Fruit fly (Drosophila melanogaster) whole organism, embryonic: ENCODE data around the gene CG11951.

Source experiments
- ATbp ChIP-seq: fragments of 200-800 bp; sonication (Bioruptor generic); optimal IDR thresholded peaks from 2 replicates; lab custom pipeline; 2017; ENCODE audit warnings: missing biosample characterization, mild to moderate bottlenecking, missing genetic modification characterization, missing genetic modification reagents
- Adf1 ChIP-seq: fragments of 200-800 bp; sonication (Bioruptor generic); IDR thresholded peaks from 2 replicates; pipeline ENCODE4 v1.3.6; 2022; ENCODE audit warnings: missing biosample characterization, missing genetic modification characterization
- Atf3 ChIP-seq: fragments of 200-800 bp; sonication (Bioruptor generic); optimal IDR thresholded peaks from 3 replicates; lab custom pipeline; 2016; ENCODE audit warnings: missing biosample characterization, missing genetic modification characterization
- Bteb2 ChIP-seq: fragments of 200-800 bp; sonication (Bioruptor generic); optimal IDR thresholded peaks from 2 replicates; lab custom pipeline; 2016; ENCODE audit warnings: missing biosample characterization, missing genetic modification characterization
- CG10565 ChIP-seq: fragments of 200-800 bp; sonication (Bioruptor generic); optimal IDR thresholded peaks from 3 replicates; lab custom pipeline; 2016; ENCODE audit warnings: missing biosample characterization, mild to moderate bottlenecking, missing genetic modification characterization
- CG12104 ChIP-seq: fragments of 200-800 bp; sonication (Bioruptor generic); optimal IDR thresholded peaks from 3 replicates; lab custom pipeline; 2016; ENCODE audit warnings: missing biosample characterization, missing genetic modification characterization
- CG13894 ChIP-seq: fragments of 200-800 bp; sonication (Bioruptor generic); optimal IDR thresholded peaks from 3 replicates; lab custom pipeline; 2018; ENCODE audit warnings: missing biosample characterization, mild to moderate bottlenecking, missing genetic modification characterization, moderate library complexity
- CG1603 ChIP-seq: fragments of 200-800 bp; sonication (Bioruptor generic); optimal IDR thresholded peaks from 2 replicates; lab custom pipeline; 2019; ENCODE audit warnings: missing biosample characterization, mild to moderate bottlenecking, missing genetic modification characterization, moderate library complexity
- CG17186 ChIP-seq: fragments of 200-800 bp; sonication (Bioruptor generic); optimal IDR thresholded peaks from 3 replicates; lab custom pipeline; 2017; ENCODE audit warnings: missing biosample characterization, missing genetic modification reagents, missing genetic modification characterization
- CG17328 ChIP-seq: fragments of 200-800 bp; sonication (Bioruptor generic); IDR thresholded peaks from 2 replicates; pipeline ENCODE4 v1.3.6; 2022; ENCODE audit warnings: missing biosample characterization, missing genetic modification characterization
- CG2678 ChIP-seq: fragments of 200-800 bp; sonication (Bioruptor generic); optimal IDR thresholded peaks from 3 replicates; lab custom pipeline; 2019; ENCODE audit warnings: missing biosample characterization, mild to moderate bottlenecking, missing genetic modification characterization, moderate library complexity
- CG2712 ChIP-seq: fragments of 200-800 bp; optimal IDR thresholded peaks from 3 replicates; lab custom pipeline; 2019; ENCODE audit warnings: missing biosample characterization, mild to moderate bottlenecking, missing genetic modification characterization, moderate library complexity
- CG31441 ChIP-seq: fragments of 200-800 bp; sonication (Bioruptor generic); IDR thresholded peaks from 2 replicates; pipeline ENCODE4 v1.3.6; 2022; ENCODE audit warnings: missing biosample characterization, missing genetic modification characterization
- CG4707 ChIP-seq: fragments of 200-800 bp; sonication (Bioruptor generic); optimal IDR thresholded peaks from 2 replicates; lab custom pipeline; 2018; ENCODE audit warnings: missing biosample characterization, mild to moderate bottlenecking, missing genetic modification characterization, moderate library complexity
- CG6272 ChIP-seq: fragments of 200-800 bp; sonication (Bioruptor generic); IDR thresholded peaks from 2 replicates; pipeline ENCODE4 v1.3.6; 2022; ENCODE audit warnings: missing biosample characterization, missing genetic modification characterization
- CG6854 ChIP-seq: fragments of 200-800 bp; sonication (Bioruptor generic); optimal IDR thresholded peaks from 3 replicates; lab custom pipeline; 2017; ENCODE audit warnings: missing biosample characterization, mild to moderate bottlenecking, missing genetic modification characterization
- CG7556 ChIP-seq: fragments of 200-800 bp; sonication (Bioruptor generic); optimal IDR thresholded peaks from 2 replicates; lab custom pipeline; 2017; ENCODE audit warnings: missing biosample characterization, mild to moderate bottlenecking, missing genetic modification characterization
- CG7839 ChIP-seq: fragments of 200-800 bp; sonication (Bioruptor generic); optimal IDR thresholded peaks from 3 replicates; lab custom pipeline; 2018; ENCODE audit warnings: missing biosample characterization, mild to moderate bottlenecking, missing genetic modification characterization, moderate library complexity
- CG8388 ChIP-seq: fragments of 200-800 bp; sonication (Bioruptor generic); optimal IDR thresholded peaks from 2 replicates; lab custom pipeline; 2019; ENCODE audit warnings: missing biosample characterization, mild to moderate bottlenecking, missing genetic modification characterization, moderate library complexity
- CG9215 ChIP-seq: fragments of 200-800 bp; sonication (Bioruptor generic); IDR thresholded peaks from 2 replicates; pipeline ENCODE4 v1.3.6; 2022; ENCODE audit warnings: missing biosample characterization, missing genetic modification characterization
- CG9727 ChIP-seq: fragments of 200-800 bp; sonication (Bioruptor generic); optimal IDR thresholded peaks from 3 replicates; lab custom pipeline; 2017; ENCODE audit warnings: missing biosample characterization, mild to moderate bottlenecking, missing genetic modification characterization
- Chrac-16 ChIP-seq: fragments of 200-800 bp; sonication (Bioruptor generic); optimal IDR thresholded peaks from 3 replicates; lab custom pipeline; 2016; ENCODE audit warnings: missing biosample characterization, missing genetic modification characterization
- Dip3 ChIP-seq: fragments of 200-800 bp; sonication (Bioruptor generic); optimal IDR thresholded peaks from 3 replicates; lab custom pipeline; 2016; ENCODE audit warnings: missing biosample characterization, missing genetic modification characterization
- Elba2 ChIP-seq: fragments of 200-800 bp; sonication (Bioruptor generic); optimal IDR thresholded peaks from 3 replicates; lab custom pipeline; 2016; ENCODE audit warnings: missing biosample characterization, missing genetic modification characterization
- GATAe ChIP-seq: fragments of 200-800 bp; sonication (Bioruptor generic); conservative IDR thresholded peaks from 2 replicates; pipeline ENCODE4 v1.3.6; 2022; ENCODE audit warnings: missing biosample characterization, missing genetic modification characterization
- Hand ChIP-seq: fragments of 200-800 bp; sonication (Bioruptor generic); optimal IDR thresholded peaks from 2 replicates; lab custom pipeline; 2017; ENCODE audit warnings: mild to moderate bottlenecking, missing biosample characterization, missing genetic modification reagents, missing genetic modification characterization
- HmgZ ChIP-seq: fragments of 200-800 bp; sonication (Bioruptor generic); optimal IDR thresholded peaks from 2 replicates; lab custom pipeline; 2018; ENCODE audit warnings: missing biosample characterization, mild to moderate bottlenecking, missing genetic modification characterization
- Hsf ChIP-seq: fragments of 200-800 bp; sonication (Bioruptor generic); optimal IDR thresholded peaks from 3 replicates; lab custom pipeline; 2016; ENCODE audit warnings: missing biosample characterization, missing genetic modification characterization
- Optix ChIP-seq: fragments of 200-800 bp; sonication (Bioruptor generic); IDR thresholded peaks from 3 replicates; pipeline ENCODE4 v1.3.6; 2022; ENCODE audit warnings: missing biosample characterization, missing genetic modification characterization
- Pdp1 ChIP-seq, 2 experiments: fragments of 200-800 bp; sonication (Bioruptor generic); optimal IDR thresholded peaks; 3 replicates each; lab custom pipeline; 2016; ENCODE audit warnings: missing biosample characterization in 2 of 2, missing genetic modification characterization in 2 of 2, mild to moderate bottlenecking in 1 of 2, moderate library complexity in 1 of 2
- Poxn ChIP-seq: fragments of 200-800 bp; sonication (Bioruptor generic); IDR thresholded peaks from 2 replicates; pipeline ENCODE4 v1.3.6; 2022; ENCODE audit warnings: missing biosample characterization, missing genetic modification characterization
- abd-A ChIP-seq: fragments of 200-800 bp; sonication (Bioruptor generic); optimal IDR thresholded peaks from 3 replicates; lab custom pipeline; 2019; ENCODE audit warnings: missing biosample characterization, mild to moderate bottlenecking, missing genetic modification characterization, moderate library complexity
- ase ChIP-seq: fragments of 200-800 bp; sonication (Bioruptor generic); IDR thresholded peaks from 3 replicates; pipeline ENCODE4 v1.3.6; 2022; ENCODE audit warnings: missing biosample characterization, missing genetic modification characterization
- btn ChIP-seq: fragments of 200-800 bp; sonication (Bioruptor generic); optimal IDR thresholded peaks from 2 replicates; lab custom pipeline; 2016; ENCODE audit warnings: missing biosample characterization, missing genetic modification characterization
- chinmo ChIP-seq: fragments of 200-800 bp; sonication (Bioruptor generic); IDR thresholded peaks from 4 replicates; pipeline ENCODE4 v1.3.6; 2022; ENCODE audit warnings: missing biosample characterization, missing genetic modification characterization; ENCODE audit not compliant: partially characterized antibody
- croc ChIP-seq: fragments of 200-800 bp; sonication (Bioruptor generic); conservative IDR thresholded peaks from 3 replicates; pipeline ENCODE4 v1.3.6; 2022; ENCODE audit warnings: missing biosample characterization, missing genetic modification characterization
- gcm2 ChIP-seq: fragments of 200-800 bp; sonication (Bioruptor generic); optimal IDR thresholded peaks from 2 replicates; lab custom pipeline; 2016; ENCODE audit warnings: missing biosample characterization, missing genetic modification characterization
- gfzf ChIP-seq: fragments of 200-800 bp; sonication (Bioruptor generic); optimal IDR thresholded peaks from 2 replicates; lab custom pipeline; 2016; ENCODE audit warnings: missing biosample characterization, mild to moderate bottlenecking, missing genetic modification characterization, moderate library complexity
- insv ChIP-seq, 2 experiments: fragments of 200-800 bp; sonication (Bioruptor generic); optimal IDR thresholded peaks; 3 replicates each; lab custom pipeline; 2016 to 2018; ENCODE audit warnings: missing biosample characterization in 2 of 2, missing genetic modification characterization in 2 of 2
- luna ChIP-seq: fragments of 200-800 bp; sonication (Bioruptor generic); optimal IDR thresholded peaks from 2 replicates; lab custom pipeline; 2016; ENCODE audit warnings: missing biosample characterization, missing genetic modification characterization
- nerfin-1 ChIP-seq: fragments of 200-800 bp; sonication (Bioruptor generic); optimal IDR thresholded peaks from 3 replicates; lab custom pipeline; 2019; ENCODE audit warnings: missing biosample characterization, mild to moderate bottlenecking, missing genetic modification characterization, moderate library complexity
- nom ChIP-seq: fragments of 200-800 bp; sonication (Bioruptor generic); optimal IDR thresholded peaks from 2 replicates; lab custom pipeline; 2017; ENCODE audit warnings: missing biosample characterization, missing genetic modification characterization, mild to moderate bottlenecking, moderate library complexity, missing genetic modification reagents
- pb ChIP-seq: fragments of 200-800 bp; sonication (Bioruptor generic); optimal IDR thresholded peaks from 3 replicates; lab custom pipeline; 2016; ENCODE audit warnings: missing biosample characterization, missing genetic modification characterization
- pnt ChIP-seq: fragments of 200-800 bp; sonication (Bioruptor generic); optimal IDR thresholded peaks from 3 replicates; lab custom pipeline; 2016; ENCODE audit warnings: missing biosample characterization, missing genetic modification characterization
- psq ChIP-seq: fragments of 200-800 bp; sonication (Bioruptor generic); optimal IDR thresholded peaks from 2 replicates; lab custom pipeline; 2017; ENCODE audit warnings: missing biosample characterization, missing genetic modification characterization
- sens ChIP-seq: fragments of 200-800 bp; sonication (Bioruptor generic); peaks from one replicate; lab custom pipeline; 2016; ENCODE audit warnings: missing biosample characterization, missing genetic modification characterization
- tin ChIP-seq: fragments of 200-800 bp; sonication (Bioruptor generic); optimal IDR thresholded peaks from 3 replicates; lab custom pipeline; 2016; ENCODE audit warnings: missing biosample characterization, missing genetic modification characterization
- tx ChIP-seq: fragments of 200-800 bp; sonication (Bioruptor generic); optimal IDR thresholded peaks from 2 replicates; lab custom pipeline; 2016; ENCODE audit warnings: missing biosample characterization, missing genetic modification characterization
- unc-4 ChIP-seq: fragments of 200-800 bp; sonication (Bioruptor generic); IDR thresholded peaks from 2 replicates; pipeline ENCODE4 v1.3.6; 2022; ENCODE audit warnings: missing biosample characterization, missing genetic modification characterization; ENCODE audit not compliant: partially characterized antibody
- z ChIP-seq: fragments of 200-800 bp; sonication (Bioruptor generic); IDR thresholded peaks from 3 replicates; pipeline ENCODE4 v1.3.6; 2022; ENCODE audit warnings: missing biosample characterization, missing genetic modification characterization
- zfh1 ChIP-seq: fragments of 200-800 bp; sonication (Bioruptor generic); IDR thresholded peaks from 3 replicates; pipeline ENCODE4 v1.3.6; 2022; ENCODE audit warnings: missing biosample characterization, missing genetic modification characterization

The CG11951 gene

dm6 chr3R:29214982-29215533 is 23.5 kb downstream of the CG11951 start (continued):
- no peak for TF ChIP-seq btn (GFP tag; lab: Kevin White, UChicago)
- TF ChIP-seq Hand (GFP tag; lab: Kevin White, UChicago): no peak
- TF ChIP-seq HmgZ: no peak
- TF ChIP-seq CG4707 (GFP tag; lab: Kevin White, UChicago): no peak
- no peak for TF ChIP-seq croc (GFP tag; lab: Robert Waterston, UW)
- no peak for TF ChIP-seq Chrac-16 (GFP tag; lab: Kevin White, UChicago)
- no peak for TF ChIP-seq CG8388 (GFP tag; lab: Kevin White, UChicago)
- TF ChIP-seq luna (GFP tag; lab: Kevin White, UChicago): no peak
- TF ChIP-seq CG7556: no peak
- TF ChIP-seq CG12104 (GFP tag; lab: Kevin White, UChicago): no peak
- no peak for TF ChIP-seq Poxn (GFP tag; lab: Robert Waterston, UW)
- peak; percentile 84 for TF ChIP-seq nom (GFP tag; lab: Kevin White, UChicago)
- TF ChIP-seq CG1603: no peak
- TF ChIP-seq ATbp (GFP tag; lab: Kevin White, UChicago): no peak
- TF ChIP-seq Bteb2 (GFP tag; lab: Kevin White, UChicago): no peak
- no peak for TF ChIP-seq pb (GFP tag; lab: Kevin White, UChicago)
- TF ChIP-seq CG9727: peak; percentile 7
- TF ChIP-seq CG9215 (GFP tag; lab: Robert Waterston, UW): no peak
- no peak for TF ChIP-seq Optix (GFP tag; lab: Robert Waterston, UW)
- no peak for TF ChIP-seq CG6854
- TF ChIP-seq CG2678 (tag; lab: Kevin White, UChicago): peak; percentile 39
- TF ChIP-seq unc-4 (GFP tag; lab: Robert Waterston, UW): no peak
- peak in 1 of 2 experiments; percentile 46 for TF ChIP-seq Pdp1 (GFP tag; optimal IDR thresholded peaks at IDR 0.05; lab: Kevin White, UChicago)
- no peak for TF ChIP-seq zfh1
- no peak for TF ChIP-seq Dip3 (GFP tag; lab: Kevin White, UChicago)
- TF ChIP-seq insv (GFP tag; optimal IDR thresholded peaks at IDR 0.05; lab: Kevin White, UChicago): peak in 1 of 2 experiments; percentile 96
- TF ChIP-seq Adf1: no peak
- no peak for TF ChIP-seq CG10565 (GFP tag; lab: Kevin White, UChicago)
- TF ChIP-seq CG17186 (GFP tag; lab: Kevin White, UChicago): no peak
- TF ChIP-seq pnt: no peak
- TF ChIP-seq GATAe: no peak
- TF ChIP-seq CG31441: no peak
- 0 out of 4 replicates have a peak, but pooled peaks have one; percentile 54 for TF ChIP-seq chinmo
- no peak for TF ChIP-seq CG7839 (tag; lab: Kevin White, UChicago)
- peak; percentile 98 for TF ChIP-seq Elba2 (GFP tag; lab: Kevin White, UChicago)
- peak; percentile 7 for TF ChIP-seq psq (GFP tag; lab: Kevin White, UChicago)
- TF ChIP-seq z (GFP tag; lab: Robert Waterston, UW): no peak
- no peak for TF ChIP-seq tx (GFP tag; lab: Kevin White, UChicago)
- peak; percentile 63 for TF ChIP-seq nerfin-1 (tag; lab: Kevin White, UChicago)
- no peak for TF ChIP-seq Hsf (GFP tag; lab: Kevin White, UChicago)
- TF ChIP-seq CG13894 (tag; lab: Kevin White, UChicago): no peak
- TF ChIP-seq gcm2 (GFP tag; lab: Kevin White, UChicago): no peak
- TF ChIP-seq CG17328 (GFP tag; lab: Robert Waterston, UW): 0 out of 2 replicates have a peak, but pooled peaks have one; percentile 8
- TF ChIP-seq abd-A (tag; lab: Kevin White, UChicago): no peak
- no peak for TF ChIP-seq tin (GFP tag; lab: Kevin White, UChicago)
- no peak for TF ChIP-seq sens (GFP tag; lab: Kevin White, UChicago)
- TF ChIP-seq CG6272: no peak
- TF ChIP-seq Atf3 (GFP tag; lab: Kevin White, UChicago): no peak
- no peak for TF ChIP-seq CG2712
- TF ChIP-seq ase: no peak
- no peak for TF ChIP-seq gfzf
